Worm (Caenorhabditis elegans) whole organism, L3 larva: ENCODE measurements around the gene sra-34.

Experiments
- lin-15B ChIP-seq: fragments of 150-350 bp; optimal IDR thresholded peaks from 2 replicates; lab custom pipeline; 2014; ENCODE audit warnings: missing biosample characterization, missing genetic modification characterization
- nhr-43 ChIP-seq: sonication (generic microtip); optimal IDR thresholded peaks from 2 replicates; lab custom pipeline; 2016; ENCODE audit warnings: mild to moderate bottlenecking, missing genetic modification characterization, missing compliant biosample characterization; ENCODE audit not compliant: poor library complexity, severe bottlenecking
- nhr-67 ChIP-seq: fragments of 150-350 bp; optimal IDR thresholded peaks from 2 replicates; lab custom pipeline; 2014; ENCODE audit warnings: missing biosample characterization, missing genetic modification characterization
- snpc-4 ChIP-seq: fragments of 150-350 bp; optimal IDR thresholded peaks from 2 replicates; lab custom pipeline; 2014; ENCODE audit warnings: missing biosample characterization, missing genetic modification characterization
- zag-1 ChIP-seq: fragments of 150-350 bp; optimal IDR thresholded peaks from 2 replicates; lab custom pipeline; 2014; ENCODE audit warnings: missing biosample characterization, missing genetic modification characterization

DNA sequence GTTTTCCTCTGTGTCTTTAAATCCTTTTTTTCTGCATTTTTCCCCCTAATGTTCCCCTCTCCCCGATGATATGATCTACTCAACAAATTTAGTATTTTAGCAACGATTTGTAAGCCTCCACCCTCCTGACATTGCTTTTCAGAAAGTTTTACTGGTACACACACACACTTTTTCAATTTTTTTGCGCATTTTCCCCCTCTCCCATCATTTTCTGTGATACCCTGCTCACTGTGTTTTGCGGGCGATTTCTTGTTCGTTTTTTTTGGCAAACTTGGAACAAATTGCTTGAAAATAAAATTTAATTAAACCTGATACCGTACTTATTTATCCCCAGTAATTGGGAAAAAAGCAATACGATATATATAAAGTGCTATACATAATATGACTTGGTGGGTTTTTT lies 47.2 kb upstream of the sra-34 start:
- TF ChIP-seq snpc-4 (tag; lab: Kevin White, UChicago): no peak
- no peak for TF ChIP-seq lin-15B (tag; lab: Kevin White, UChicago)
- no peak for TF ChIP-seq zag-1 (tag; lab: Kevin White, UChicago)
- TF ChIP-seq nhr-67 (tag; lab: Kevin White, UChicago): no peak
- no peak for TF ChIP-seq nhr-43 (tag; lab: Kevin White, UChicago)
